Worm (Caenorhabditis elegans) whole organism, mixed stage, embryonic: Measurements from ENCODE around the gene F10E9.11.

Experiments used
- elt-1 ChIP-seq: sonication (generic microtip); optimal IDR thresholded peaks from 2 replicates; lab custom pipeline; 2017; ENCODE audit warnings: missing genetic modification characterization, mild to moderate bottlenecking, missing compliant biosample characterization, antibody characterized with exemption, moderate library complexity, borderline replicate concordance; ENCODE audit not compliant: insufficient read depth
- nhr-28 ChIP-seq: fragments of 150-350 bp; optimal IDR thresholded peaks from 2 replicates; lab custom pipeline; 2014; ENCODE audit warnings: missing biosample characterization, missing genetic modification characterization
- unc-39 ChIP-seq: fragments of 150-350 bp; optimal IDR thresholded peaks from 2 replicates; lab custom pipeline; 2014; ENCODE audit warnings: missing biosample characterization, missing genetic modification characterization
- ztf-11 ChIP-seq: fragments of 150-350 bp; optimal IDR thresholded peaks from 2 replicates; lab custom pipeline; 2014; ENCODE audit warnings: missing biosample characterization, missing genetic modification characterization

DNA sequence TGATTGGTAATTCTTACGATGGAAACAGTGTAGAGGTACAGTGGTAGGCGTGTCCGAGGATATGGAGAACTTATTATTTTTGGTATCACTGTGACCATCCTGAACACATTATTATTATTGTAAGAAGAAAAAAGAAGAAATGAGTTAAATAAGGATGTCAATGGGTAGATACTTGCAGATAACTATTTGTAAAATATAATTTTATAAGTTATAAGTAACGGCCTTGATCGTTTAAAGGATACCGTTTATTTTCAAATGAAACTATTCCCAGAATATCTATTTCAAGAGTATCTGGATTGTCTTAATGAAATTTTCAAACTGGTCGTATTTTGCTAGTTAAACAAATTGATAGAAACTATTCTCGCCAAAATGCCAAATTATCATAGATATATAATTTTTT, 1.1 kb upstream of the F10E9.11 start, which contains the start of gene F10E9.10:
- TF ChIP-seq elt-1 (tag; lab: Kevin White, UChicago) (no peak), unc-39 (tag; lab: Kevin White, UChicago) (no peak), nhr-28 (tag; lab: Kevin White, UChicago) (no peak), ztf-11 (no peak)
